Fruit fly (Drosophila melanogaster) whole organism, adult: ENCODE measurements around the gene Jhbp6.
"Not testable (repeated sequence)": the region's sequence is repeated elsewhere in the genome, so short reads cannot be mapped to it uniquely, and the experiment has no call there.

Experiments used
- CG11617 ChIP-seq: fragments of 200-800 bp; sonication (Bioruptor generic); optimal IDR thresholded peaks from 2 replicates; lab custom pipeline; 2017; ENCODE audit warnings: mild to moderate bottlenecking, missing biosample characterization, missing genetic modification reagents, missing genetic modification characterization
- CG12768 ChIP-seq: fragments of 200-800 bp; sonication (Bioruptor generic); optimal IDR thresholded peaks from 2 replicates; lab custom pipeline; 2017; ENCODE audit warnings: missing biosample characterization, missing genetic modification characterization, mild to moderate bottlenecking, moderate library complexity, missing genetic modification reagents
- CG14711 ChIP-seq: fragments of 200-800 bp; sonication (Bioruptor generic); optimal IDR thresholded peaks from 2 replicates; lab custom pipeline; 2018; ENCODE audit warnings: missing biosample characterization, mild to moderate bottlenecking, missing genetic modification characterization, moderate library complexity
- CG1620 ChIP-seq: fragments of 200-800 bp; sonication (Bioruptor generic); optimal IDR thresholded peaks from 2 replicates; lab custom pipeline; 2016; ENCODE audit warnings: missing biosample characterization, missing genetic modification characterization
- CG33017 ChIP-seq: fragments of 200-800 bp; sonication (Bioruptor generic); optimal IDR thresholded peaks from 2 replicates; lab custom pipeline; 2018; ENCODE audit warnings: missing biosample characterization, mild to moderate bottlenecking, missing genetic modification characterization, moderate library complexity
- CG5204 ChIP-seq: fragments of 200-800 bp; sonication (Bioruptor generic); optimal IDR thresholded peaks from 2 replicates; lab custom pipeline; 2016; ENCODE audit warnings: missing biosample characterization, missing genetic modification characterization
- CG7045 ChIP-seq: fragments of 200-800 bp; sonication (Bioruptor generic); optimal IDR thresholded peaks from 2 replicates; lab custom pipeline; 2017; ENCODE audit warnings: missing biosample characterization, mild to moderate bottlenecking, missing genetic modification characterization
- CG7101 ChIP-seq: fragments of 200-800 bp; sonication (Bioruptor generic); optimal IDR thresholded peaks from 2 replicates; lab custom pipeline; 2018; ENCODE audit warnings: missing biosample characterization, mild to moderate bottlenecking, missing genetic modification characterization, moderate library complexity
- Clk ChIP-seq: fragments of 200-800 bp; sonication (Bioruptor generic); optimal IDR thresholded peaks from 2 replicates; lab custom pipeline; 2017; ENCODE audit warnings: missing biosample characterization, missing genetic modification characterization
- Crg-1 ChIP-seq: fragments of 200-800 bp; sonication (Bioruptor generic); optimal IDR thresholded peaks from 2 replicates; lab custom pipeline; 2016; ENCODE audit warnings: missing biosample characterization, missing genetic modification characterization
- Hr96 ChIP-seq: fragments of 200-800 bp; sonication (Bioruptor generic); optimal IDR thresholded peaks from 2 replicates; lab custom pipeline; 2016; ENCODE audit warnings: missing biosample characterization, missing genetic modification characterization
- Mnt ChIP-seq: fragments of 200-800 bp; sonication (Bioruptor generic); optimal IDR thresholded peaks from 2 replicates; lab custom pipeline; 2016; ENCODE audit warnings: missing biosample characterization, mild to moderate bottlenecking, missing genetic modification characterization
- bab1 ChIP-seq: fragments of 200-800 bp; sonication (Bioruptor generic); optimal IDR thresholded peaks from 3 replicates; lab custom pipeline; 2019; ENCODE audit warnings: missing biosample characterization, mild to moderate bottlenecking, missing genetic modification characterization, moderate library complexity
- cic ChIP-seq: fragments of 200-800 bp; sonication (Bioruptor generic); optimal IDR thresholded peaks from 2 replicates; lab custom pipeline; 2017; ENCODE audit warnings: missing biosample characterization, mild to moderate bottlenecking, missing genetic modification characterization, moderate library complexity
- cnc ChIP-seq, 2 experiments: fragments of >200 bp; optimal IDR thresholded peaks; 2 replicates each; lab custom pipeline; 2017
- kay ChIP-seq: fragments of 200-800 bp; sonication (Bioruptor generic); peaks from one replicate; lab custom pipeline; 2016; ENCODE audit warnings: missing biosample characterization, missing genetic modification characterization, borderline replicate concordance
- ovo ChIP-seq: fragments of 200-800 bp; sonication (Bioruptor generic); optimal IDR thresholded peaks from 2 replicates; lab custom pipeline; 2016; ENCODE audit warnings: missing biosample characterization, missing genetic modification characterization
- pad ChIP-seq: fragments of 200-800 bp; sonication (Bioruptor generic); optimal IDR thresholded peaks from 3 replicates; lab custom pipeline; 2017; ENCODE audit warnings: missing biosample characterization, missing genetic modification characterization, mild to moderate bottlenecking, moderate library complexity, missing genetic modification reagents
- tj ChIP-seq: fragments of 200-800 bp; sonication (Bioruptor generic); optimal IDR thresholded peaks from 3 replicates; lab custom pipeline; 2017; ENCODE audit warnings: missing biosample characterization, mild to moderate bottlenecking, missing genetic modification characterization, moderate library complexity
- toe ChIP-seq: fragments of 200-800 bp; sonication (Bioruptor generic); optimal IDR thresholded peaks from 2 replicates; lab custom pipeline; 2016; ENCODE audit warnings: missing biosample characterization, missing genetic modification characterization

Gene Jhbp6

DNA sequence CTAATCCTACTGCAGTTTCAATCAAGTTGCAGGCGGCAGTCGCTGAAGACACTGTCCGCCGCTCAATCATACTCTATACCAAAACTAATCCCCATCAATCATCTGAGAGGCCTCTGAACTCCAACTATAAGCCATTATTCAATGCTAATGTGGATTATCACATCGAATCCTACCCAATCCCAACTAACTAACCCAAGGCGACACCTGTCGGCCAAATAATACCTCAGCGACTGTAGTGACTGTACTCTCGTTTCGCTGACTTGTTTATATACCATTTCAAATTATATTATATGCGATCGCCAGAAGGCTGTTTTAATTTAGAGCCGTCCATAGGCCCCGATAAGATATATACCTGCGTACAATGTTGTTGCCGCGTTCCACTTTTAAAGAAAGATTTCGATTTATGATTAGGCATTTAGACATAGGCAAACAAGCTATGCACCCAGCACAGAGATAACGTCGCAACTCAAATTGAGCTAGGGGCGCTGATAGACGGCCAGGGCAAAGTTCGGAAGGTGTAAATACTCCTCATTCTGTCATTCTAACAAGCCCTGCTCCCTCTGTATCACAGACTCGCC is 2.0 kb downstream of the Jhbp6 start:
- TF ChIP-seq Mnt, result no peak
- no peak for TF ChIP-seq CG11617 (GFP tag; lab: Kevin White, UChicago)
- no peak for TF ChIP-seq kay (GFP tag; lab: Kevin White, UChicago)
- TF ChIP-seq ovo (GFP tag; lab: Kevin White, UChicago), result no peak
- no peak for TF ChIP-seq CG7045 (GFP tag; lab: Kevin White, UChicago)
- no peak for TF ChIP-seq Crg-1 (GFP tag; lab: Kevin White, UChicago)

- TF ChIP-seq CG7101 (tag; lab: Kevin White, UChicago) (no peak), CG12768 (GFP tag; lab: Kevin White, UChicago) (no peak), Hr96 (GFP tag; lab: Kevin White, UChicago) (no peak), cnc (optimal IDR thresholded peaks at IDR 0.05; lab: Kevin White, UChicago) (no peak), CG1620 (GFP tag; lab: Kevin White, UChicago) (no peak), bab1 (no peak), CG11617 (GFP tag; lab: Kevin White, UChicago) (no peak), tj (GFP tag; lab: Kevin White, UChicago) (no peak), Mnt (no peak), toe (GFP tag; lab: Kevin White, UChicago) (no peak), Clk (no peak), ovo (GFP tag; lab: Kevin White, UChicago) (no peak), CG33017 (tag; lab: Kevin White, UChicago) (no peak), Crg-1 (GFP tag; lab: Kevin White, UChicago) (no peak), CG14711 (tag; lab: Kevin White, UChicago) (no peak), kay (GFP tag; lab: Kevin White, UChicago) (no peak), CG7045 (GFP tag; lab: Kevin White, UChicago) (no peak), CG5204 (GFP tag; lab: Kevin White, UChicago) (no peak), cic (GFP tag; lab: Kevin White, UChicago) (no peak)
These were observed 11.2 kb downstream of the Jhbp6 start for dm6 chr3L:22680932-22681331.

dm6 chr3L:22686987-22687386 is 17.2 kb downstream of the Jhbp6 start, which contains the start of the genes CG14455 and CG14456:
Gene CG14455, minus strand, starts transcription at chr3L:22687087.
Gene CG14456, plus strand, starts transcription at chr3L:22687222.
- TF ChIP-seq toe (GFP tag; lab: Kevin White, UChicago) (no peak), pad (GFP tag; lab: Kevin White, UChicago) (no peak), CG1620 (GFP tag; lab: Kevin White, UChicago) (no peak), Mnt (no peak), kay (GFP tag; lab: Kevin White, UChicago) (no peak)

DNA sequence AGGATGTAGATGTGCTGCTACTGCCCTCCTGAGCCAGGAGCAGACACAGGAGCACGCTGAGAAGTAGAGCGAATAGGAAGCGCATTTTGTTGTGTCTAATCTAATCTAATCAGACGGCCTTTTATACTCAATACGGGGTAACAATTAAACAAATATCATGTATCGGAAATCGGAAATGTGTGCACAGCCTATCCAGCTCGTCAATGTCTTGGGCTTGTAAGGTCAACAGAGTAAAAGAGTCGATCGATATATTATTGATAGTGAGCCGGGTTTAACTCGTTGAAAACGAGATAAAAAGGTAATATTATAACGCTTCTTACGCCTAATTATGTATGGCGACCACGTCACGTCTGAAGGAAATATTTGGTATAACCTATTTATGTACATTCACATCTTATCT is 22.7 kb downstream of the Jhbp6 start, which contains the start of gene CG14454:
CG14454 (minus strand) TSS at position 101 of the 400 bp plus-strand sequence.
- not testable (repeated sequence) for TF ChIP-seq pad, CG7045, CG11617 (GFP tag; lab: Kevin White, UChicago)

- TF ChIP-seq CG7101 (tag; lab: Kevin White, UChicago) (no peak), Crg-1 (GFP tag; lab: Kevin White, UChicago) (no peak), cic (GFP tag; lab: Kevin White, UChicago) (no peak), CG1620 (GFP tag; lab: Kevin White, UChicago) (no peak), Clk (no peak), CG12768 (GFP tag; lab: Kevin White, UChicago) (no peak), bab1 (no peak), ovo (GFP tag; lab: Kevin White, UChicago) (no peak)
These were observed 24.0 kb downstream of the Jhbp6 start, which contains the start of the genes CG12546 and CG14453 for dm6 chr3L:22693712-22694111. Gene CG12546, minus strand, starts transcription at chr3L:22693812. Gene CG14453, plus strand, starts transcription at chr3L:22694083.

- TF ChIP-seq CG11617 (GFP tag; lab: Kevin White, UChicago) (no peak), Hr96 (GFP tag; lab: Kevin White, UChicago) (no peak), CG5204 (GFP tag; lab: Kevin White, UChicago) (no peak), CG12768 (GFP tag; lab: Kevin White, UChicago) (no peak), cnc (optimal IDR thresholded peaks at IDR 0.05; lab: Kevin White, UChicago) (no peak), pad (GFP tag; lab: Kevin White, UChicago) (no peak), Crg-1 (GFP tag; lab: Kevin White, UChicago) (no peak), tj (GFP tag; lab: Kevin White, UChicago) (no peak), CG7101 (tag; lab: Kevin White, UChicago) (no peak), kay (GFP tag; lab: Kevin White, UChicago) (no peak), ovo (GFP tag; lab: Kevin White, UChicago) (no peak), CG7045 (GFP tag; lab: Kevin White, UChicago) (no peak), bab1 (no peak)
These were observed 25.9 kb downstream of the Jhbp6 start, which contains the start of gene CG14452 for dm6 chr3L:22695653-22696052. Gene CG14452, plus strand, starts transcription at chr3L:22695953.

DNA sequence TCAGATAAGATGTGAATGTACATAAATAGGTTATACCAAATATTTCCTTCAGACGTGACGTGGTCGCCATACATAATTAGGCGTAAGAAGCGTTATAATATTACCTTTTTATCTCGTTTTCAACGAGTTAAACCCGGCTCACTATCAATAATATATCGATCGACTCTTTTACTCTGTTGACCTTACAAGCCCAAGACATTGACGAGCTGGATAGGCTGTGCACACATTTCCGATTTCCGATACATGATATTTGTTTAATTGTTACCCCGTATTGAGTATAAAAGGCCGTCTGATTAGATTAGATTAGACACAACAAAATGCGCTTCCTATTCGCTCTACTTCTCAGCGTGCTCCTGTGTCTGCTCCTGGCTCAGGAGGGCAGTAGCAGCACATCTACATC is 27.2 kb downstream of the Jhbp6 start, which contains the start of gene CG32453:
CG32453 (plus strand) TSS at position 301 of the 400 bp plus-strand sequence.
- not testable (repeated sequence) for TF ChIP-seq toe (GFP tag; lab: Kevin White, UChicago); tj (GFP tag; lab: Kevin White, UChicago); cnc (optimal IDR thresholded peaks at IDR 0.05; lab: Kevin White, UChicago)
